Worm (Caenorhabditis elegans) whole organism, young adult: ENCODE data around the gene tpa-1.

ENCODE experiments used
- attf-3 ChIP-seq: fragments of 200-800 bp; sonication (Bioruptor generic); conservative IDR thresholded peaks from 2 replicates; pipeline ENCODE4 v1.3.6; 2022; ENCODE audit warnings: missing genetic modification reagents, missing genetic modification characterization, missing compliant biosample characterization
- lin-35 ChIP-seq, 3 experiments: fragments of 150-350 bp in 2 of 3; sonication (generic microtip) in 1 of 3; optimal IDR thresholded peaks; 2 replicates each; lab custom pipeline; 2014 to 2018; ENCODE audit warnings: missing biosample characterization in 3 of 3, missing genetic modification characterization in 3 of 3, missing genetic modification reagents in 3 of 3
- snpc-4 ChIP-seq, 5 experiments: fragments of 150-350 bp in 1 of 5; sonication (generic microtip) in 4 of 5; optimal IDR thresholded peaks; 2 replicates each; lab custom pipeline; 2014 to 2018; ENCODE audit warnings: missing genetic modification characterization in 5 of 5, missing biosample characterization in 3 of 5, antibody characterized with exemption in 2 of 5, mild to moderate bottlenecking in 2 of 5, missing compliant biosample characterization in 2 of 5, missing genotype in 2 of 5, moderate library complexity in 2 of 5, missing genetic modification reagents in 1 of 5
- unc-130 ChIP-seq: sonication (generic microtip); optimal IDR thresholded peaks from 2 replicates; lab custom pipeline; 2016; ENCODE audit warnings: missing genetic modification reagents, missing genetic modification characterization, missing compliant biosample characterization
- unc-62 ChIP-seq: fragments of 150-350 bp; optimal IDR thresholded peaks from 2 replicates; lab custom pipeline; 2014; ENCODE audit warnings: missing biosample characterization, missing genetic modification reagents, missing genetic modification characterization
- xnd-1 ChIP-seq: sonication (generic microtip); optimal IDR thresholded peaks from 2 replicates; lab custom pipeline; 2016; ENCODE audit warnings: missing genotype, missing genetic modification reagents, missing genetic modification characterization, missing compliant biosample characterization

ce11 chrIV:102848-103247 lies 11.1 kb downstream of the tpa-1 start:
- TF ChIP-seq attf-3 (GFP tag; lab: Robert Waterston, UW), result no peak
- no peak for TF ChIP-seq snpc-4 (GFP tag; optimal IDR thresholded peaks at IDR 0.05; lab: Kevin White, UChicago)
- TF ChIP-seq snpc-4 (tag; optimal IDR thresholded peaks at IDR 0.05; lab: Kevin White, UChicago), result no peak
- TF ChIP-seq lin-35 (GFP tag; optimal IDR thresholded peaks at IDR 0.05; lab: Kevin White, UChicago), result no peak
- no peak for TF ChIP-seq unc-62 (GFP tag; lab: Kevin White, UChicago)
- no peak for TF ChIP-seq unc-130 (GFP tag; lab: Kevin White, UChicago)
- TF ChIP-seq xnd-1, result no peak
